Fruit fly (Drosophila melanogaster) Kc167 (cell line): ENCODE data around the gene otu.

Experiments
- Myc ChIP-seq: fragments of >200 bp; optimal IDR thresholded peaks from 2 replicates; lab custom pipeline; 2017; ENCODE audit warnings: missing external identifiers
- Sin3A ChIP-seq: fragments of >200 bp; optimal IDR thresholded peaks from 2 replicates; lab custom pipeline; 2018; ENCODE audit warnings: missing external identifiers
- h ChIP-seq: fragments of >200 bp; optimal IDR thresholded peaks from 3 replicates; lab custom pipeline; 2018; ENCODE audit warnings: missing external identifiers
- insv ChIP-seq: fragments of >200 bp; optimal IDR thresholded peaks from 3 replicates; lab custom pipeline; 2018; ENCODE audit warnings: missing external identifiers
- ttk ChIP-seq: sonication (Bioruptor generic); optimal IDR thresholded peaks from 2 replicates; lab custom pipeline; 2017; ENCODE audit warnings: missing external identifiers

dm6 chrX:8470588-8470987 is 18.7 kb downstream of the otu start, which contains the start of gene Cp7Fa:
- TF ChIP-seq Myc = no peak
- no peak for TF ChIP-seq h
- TF ChIP-seq Sin3A (lab: Kevin White, UChicago) = no peak
- TF ChIP-seq insv (lab: Kevin White, UChicago) = no peak
- no peak for TF ChIP-seq ttk (lab: Kevin White, UChicago)
